Fruit fly (Drosophila melanogaster) whole organism, pupa: Measurements from ENCODE around the gene Takl1.

ENCODE experiments used
- CG12605 ChIP-seq: fragments of 200-800 bp; sonication (Bioruptor generic); IDR thresholded peaks from 2 replicates; pipeline ENCODE4 v1.3.6; 2022; ENCODE audit warnings: missing biosample characterization, missing genetic modification characterization
- CG13204 ChIP-seq: fragments of 200-800 bp; sonication (Bioruptor generic); optimal IDR thresholded peaks from 2 replicates; lab custom pipeline; 2018; ENCODE audit warnings: missing biosample characterization, mild to moderate bottlenecking, missing genetic modification characterization, moderate library complexity
- CG15710 ChIP-seq: fragments of 200-800 bp; sonication (Bioruptor generic); optimal IDR thresholded peaks from 2 replicates; lab custom pipeline; 2018; ENCODE audit warnings: missing biosample characterization, mild to moderate bottlenecking, missing genetic modification characterization, moderate library complexity
- CG17806 ChIP-seq: fragments of 200-800 bp; sonication (Bioruptor generic); optimal IDR thresholded peaks from 2 replicates; lab custom pipeline; 2018; ENCODE audit warnings: missing biosample characterization, mild to moderate bottlenecking, missing genetic modification characterization, moderate library complexity
- CG32121 ChIP-seq: fragments of 200-800 bp; sonication (Bioruptor generic); IDR thresholded peaks from 2 replicates; pipeline ENCODE4 v1.3.6; 2022; ENCODE audit warnings: missing biosample characterization, missing genetic modification characterization
- CG4496 ChIP-seq: fragments of 200-800 bp; sonication (Bioruptor generic); IDR thresholded peaks from 3 replicates; pipeline ENCODE4 v1.3.6; 2022; ENCODE audit warnings: missing biosample characterization, missing genetic modification characterization
- CG8301 ChIP-seq: fragments of 200-800 bp; sonication (Bioruptor generic); optimal IDR thresholded peaks from 2 replicates; lab custom pipeline; 2018; ENCODE audit warnings: missing biosample characterization, mild to moderate bottlenecking, missing genetic modification characterization
- CG9948 ChIP-seq: fragments of 200-800 bp; sonication (Bioruptor generic); optimal IDR thresholded peaks from 2 replicates; lab custom pipeline; 2018; ENCODE audit warnings: missing biosample characterization, mild to moderate bottlenecking, missing genetic modification characterization, moderate library complexity
- D1 ChIP-seq: fragments of 200-800 bp; sonication (Bioruptor generic); optimal IDR thresholded peaks from 2 replicates; lab custom pipeline; 2018; ENCODE audit warnings: missing biosample characterization, mild to moderate bottlenecking, missing genetic modification characterization, moderate library complexity
- EcR ChIP-seq: fragments of 200-800 bp; sonication (Bioruptor generic); optimal IDR thresholded peaks from 3 replicates; lab custom pipeline; 2019; ENCODE audit warnings: missing biosample characterization, missing genetic modification characterization, mild to moderate bottlenecking, moderate library complexity, missing genetic modification reagents
- Ets98B ChIP-seq: fragments of 200-800 bp; sonication (Bioruptor generic); IDR thresholded peaks from 2 replicates; pipeline ENCODE4 v1.3.6; 2022; ENCODE audit warnings: missing biosample characterization, missing genetic modification characterization
- Pif1A ChIP-seq: fragments of 200-800 bp; sonication (Bioruptor generic); optimal IDR thresholded peaks from 3 replicates; lab custom pipeline; 2016; ENCODE audit warnings: missing biosample characterization, missing genetic modification characterization
- fd96Ca ChIP-seq: fragments of 200-800 bp; sonication (Bioruptor generic); IDR thresholded peaks from 3 replicates; pipeline ENCODE4 v1.3.6; 2022; ENCODE audit warnings: missing biosample characterization, missing genetic modification characterization
- gl ChIP-seq: fragments of 200-800 bp; sonication (Bioruptor generic); optimal IDR thresholded peaks from 2 replicates; lab custom pipeline; 2018; ENCODE audit warnings: missing biosample characterization, mild to moderate bottlenecking, missing genetic modification characterization

DNA sequence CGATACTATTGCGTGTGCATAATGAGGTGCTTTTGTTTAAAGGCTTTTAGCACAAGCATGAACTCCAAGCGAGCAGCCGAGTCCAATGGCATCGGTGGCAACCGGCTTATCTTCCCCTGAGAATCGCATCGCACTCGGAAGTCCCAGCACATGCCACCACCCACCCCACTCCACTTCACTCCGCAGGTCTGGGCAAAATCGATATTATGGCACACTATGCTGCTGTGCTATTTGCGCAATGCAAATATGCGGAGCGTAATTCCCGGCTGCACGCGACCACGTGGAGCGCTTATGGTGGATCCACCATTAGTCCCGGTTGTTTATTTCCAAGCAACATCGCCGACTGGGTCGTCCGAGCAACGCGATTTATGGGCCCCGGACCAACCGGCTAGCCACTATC is 45.8 kb upstream of the Takl1 start:
- TF ChIP-seq CG4496 (GFP tag; lab: Robert Waterston, UW) (0 out of 3 replicates have a peak, but pooled peaks have one; percentile 20), CG8301 (tag; lab: Kevin White, UChicago) (no peak), D1 (tag; lab: Kevin White, UChicago) (no peak), Ets98B (no peak), CG17806 (no peak), CG32121 (GFP tag; lab: Robert Waterston, UW) (no peak), CG13204 (GFP tag; lab: Kevin White, UChicago) (no peak), EcR (GFP tag; lab: Kevin White, UChicago) (no peak), fd96Ca (GFP tag; lab: Robert Waterston, UW) (no peak), gl (tag; lab: Kevin White, UChicago) (no peak), Pif1A (GFP tag; lab: Kevin White, UChicago) (no peak), CG12605 (GFP tag; lab: Robert Waterston, UW) (no peak), CG15710 (tag; lab: Kevin White, UChicago) (no peak), CG9948 (tag; lab: Kevin White, UChicago) (no peak)
